Worm (Caenorhabditis elegans): Measurements from ENCODE around the gene F18A11.3.

DNA sequence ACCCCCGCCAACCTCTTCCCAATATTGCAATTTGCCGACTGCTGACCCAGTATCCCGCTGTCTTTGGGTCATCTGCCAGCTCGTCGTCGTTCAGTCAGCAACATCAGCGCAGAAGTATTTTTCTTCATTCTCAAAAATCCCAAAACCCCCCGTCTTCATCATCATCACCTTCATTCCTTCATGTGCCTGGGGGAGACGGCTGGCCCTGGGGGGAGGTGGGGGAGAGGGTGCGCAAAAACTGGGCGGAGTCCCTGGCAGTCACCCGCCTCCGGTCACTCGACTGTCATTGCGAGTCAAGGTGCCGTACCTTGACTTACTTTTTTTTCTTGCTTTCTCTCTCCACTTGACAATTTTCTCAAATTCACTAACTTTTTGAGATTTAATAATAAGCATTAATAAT lies 48.8 kb downstream of the F18A11.3 start:
- TF ChIP-seq hmg-1.1 (GFP tag; IDR thresholded peaks at IDR 0.05) (no peak), nhr-6 (tag; optimal IDR thresholded peaks at IDR 0.05) (no peak), snpc-4 (tag; optimal IDR thresholded peaks at IDR 0.05) (no peak), skn-1 (tag; optimal IDR thresholded peaks at IDR 0.05) (no peak), F26F4.8 (GFP tag; conservative IDR thresholded peaks at IDR 0.05) (no peak), ceh-28 (tag; optimal IDR thresholded peaks at IDR 0.05) (no peak)

Measured in whole organism, L4 larva.